Worm (Caenorhabditis elegans) whole organism, early embryonic: ENCODE data around the gene mom-1.

Experiments
- B0310.2 ChIP-seq: sonication (generic microtip); optimal IDR thresholded peaks from 2 replicates; lab custom pipeline; 2016; ENCODE audit warnings: mild to moderate bottlenecking, missing genetic modification characterization, missing compliant biosample characterization
- F13C5.2 ChIP-seq: sonication (generic microtip); optimal IDR thresholded peaks from 2 replicates; lab custom pipeline; 2017; ENCODE audit warnings: mild to moderate bottlenecking, missing genetic modification characterization, inconsistent platforms, missing compliant biosample characterization
- ama-1 ChIP-seq: fragments of 150-350 bp; optimal IDR thresholded peaks from 2 replicates; lab custom pipeline; 2014
- flt-1 ChIP-seq: fragments of 200-800 bp; sonication (Bioruptor generic); IDR thresholded peaks from 2 replicates; pipeline ENCODE4 v1.3.6; 2022; ENCODE audit warnings: missing genetic modification characterization, missing compliant biosample characterization
- hmbx-1 ChIP-seq: sonication (generic microtip); optimal IDR thresholded peaks from 2 replicates; lab custom pipeline; 2016; ENCODE audit warnings: mild to moderate bottlenecking, missing genetic modification characterization, missing compliant biosample characterization
- hmg-4 ChIP-seq: fragments of 200-800 bp; sonication (Bioruptor generic); optimal IDR thresholded peaks from 2 replicates; lab custom pipeline; 2018; ENCODE audit warnings: mild to moderate bottlenecking, missing genetic modification characterization, missing compliant biosample characterization
- pes-1 ChIP-seq: fragments of 200-800 bp; sonication (Bioruptor generic); IDR thresholded peaks from 2 replicates; pipeline ENCODE4 v1.3.6; 2022; ENCODE audit warnings: missing genetic modification reagents, missing genetic modification characterization, missing compliant biosample characterization
- scrt-1 ChIP-seq: fragments of 200-800 bp; sonication (Bioruptor generic); IDR thresholded peaks from 2 replicates; pipeline ENCODE4 v1.3.6; 2022; ENCODE audit warnings: missing genetic modification characterization, missing compliant biosample characterization
- tbx-11 ChIP-seq: fragments of 200-800 bp; sonication (Bioruptor generic); IDR thresholded peaks from 2 replicates; pipeline ENCODE4 v1.3.6; 2022; ENCODE audit warnings: missing genetic modification characterization, missing compliant biosample characterization
- tbx-37 ChIP-seq: fragments of 200-800 bp; sonication (Bioruptor generic); conservative IDR thresholded peaks from 2 replicates; pipeline ENCODE4 v1.3.6; 2022; ENCODE audit warnings: missing genetic modification reagents, missing genetic modification characterization, missing compliant biosample characterization
- tra-4 ChIP-seq: sonication (generic microtip); optimal IDR thresholded peaks from 2 replicates; lab custom pipeline; 2017; ENCODE audit warnings: missing genetic modification characterization, missing compliant biosample characterization

DNA sequence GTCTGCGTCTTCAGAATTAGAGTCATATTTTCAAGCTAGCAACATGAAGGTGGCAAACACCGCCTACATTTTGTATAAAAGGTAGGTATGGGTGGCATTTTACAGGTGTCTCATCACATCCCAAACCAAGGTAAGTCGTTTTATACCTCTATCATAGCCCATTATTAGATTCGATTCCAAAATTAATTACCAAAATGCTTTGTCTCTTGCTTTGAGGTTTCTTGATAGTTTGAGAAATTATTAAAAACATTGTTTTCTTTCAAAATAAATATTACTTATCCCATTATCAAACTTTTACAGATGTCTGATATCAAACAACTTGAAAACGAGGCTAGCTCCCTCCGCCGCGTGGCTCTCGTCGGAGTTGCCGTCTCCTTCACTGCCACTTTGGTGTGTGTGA, 33.2 kb downstream of the mom-1 start, which contains the start of gene col-168:
- no peak for TF ChIP-seq tbx-11 (GFP tag; lab: Robert Waterston, UW)
- TF ChIP-seq ama-1: no peak
- TF ChIP-seq tra-4 (tag; lab: Kevin White, UChicago): no peak
- no peak for TF ChIP-seq scrt-1
- no peak for TF ChIP-seq tbx-37 (GFP tag; lab: Robert Waterston, UW)
- TF ChIP-seq pes-1 (GFP tag; lab: Robert Waterston, UW): no peak
- no peak for TF ChIP-seq B0310.2 (tag; lab: Kevin White, UChicago)
- no peak for TF ChIP-seq flt-1 (GFP tag; lab: Robert Waterston, UW)
- TF ChIP-seq F13C5.2 (tag; lab: Kevin White, UChicago): no peak
- no peak for TF ChIP-seq hmg-4
- TF ChIP-seq hmbx-1: no peak
